Worm (Caenorhabditis elegans) whole organism, late embryonic: ENCODE measurements around the gene egl-27.

Source experiments
- C08G9.2 ChIP-seq: sonication (generic microtip); optimal IDR thresholded peaks from 2 replicates; lab custom pipeline; 2016; ENCODE audit warnings: mild to moderate bottlenecking, missing genetic modification characterization, moderate library complexity, missing compliant biosample characterization
- K02D7.2 ChIP-seq: sonication (generic microtip); optimal IDR thresholded peaks from 2 replicates; lab custom pipeline; 2017; ENCODE audit warnings: mild to moderate bottlenecking, missing genetic modification characterization, missing compliant biosample characterization
- ama-1 ChIP-seq: fragments of 150-350 bp; optimal IDR thresholded peaks from 2 replicates; lab custom pipeline; 2014
- ceh-9 ChIP-seq: sonication (generic microtip); optimal IDR thresholded peaks from 2 replicates; lab custom pipeline; 2016; ENCODE audit warnings: mild to moderate bottlenecking, missing genetic modification characterization, inconsistent platforms, missing compliant biosample characterization
- dve-1 ChIP-seq: sonication (generic microtip); optimal IDR thresholded peaks from 2 replicates; lab custom pipeline; 2017; ENCODE audit warnings: antibody characterized with exemption, mild to moderate bottlenecking, missing genetic modification characterization, missing compliant biosample characterization
- elt-4 ChIP-seq: sonication (generic microtip); optimal IDR thresholded peaks from 2 replicates; lab custom pipeline; 2016; ENCODE audit warnings: missing genetic modification characterization, missing compliant biosample characterization
- nhr-11 ChIP-seq: fragments of 150-350 bp; optimal IDR thresholded peaks from 2 replicates; lab custom pipeline; 2014; ENCODE audit warnings: missing biosample characterization, missing genetic modification characterization
- nhr-232 ChIP-seq: sonication (generic microtip); optimal IDR thresholded peaks from 2 replicates; lab custom pipeline; 2016; ENCODE audit warnings: missing genetic modification characterization, missing compliant biosample characterization
- pqm-1 ChIP-seq: sonication (generic microtip); optimal IDR thresholded peaks from 2 replicates; lab custom pipeline; 2016; ENCODE audit warnings: missing genetic modification characterization, missing compliant biosample characterization
- sox-4 ChIP-seq: sonication (generic microtip); optimal IDR thresholded peaks from 2 replicates; lab custom pipeline; 2017; ENCODE audit warnings: mild to moderate bottlenecking, missing genetic modification characterization, inconsistent platforms, missing compliant biosample characterization
- tbx-2 ChIP-seq: sonication (generic microtip); optimal IDR thresholded peaks from 2 replicates; lab custom pipeline; 2016; ENCODE audit warnings: missing genetic modification characterization, missing compliant biosample characterization
- unc-55 ChIP-seq: sonication (generic microtip); optimal IDR thresholded peaks from 2 replicates; lab custom pipeline; 2017; ENCODE audit warnings: missing biosample characterization, missing genetic modification reagents, missing genetic modification characterization
- unc-86 ChIP-seq: sonication (generic microtip); optimal IDR thresholded peaks from 2 replicates; lab custom pipeline; 2016; ENCODE audit warnings: missing genetic modification characterization, missing compliant biosample characterization

- TF ChIP-seq ama-1 (lab: Kevin White, UChicago) (no peak), dve-1 (no peak), nhr-11 (tag; lab: Kevin White, UChicago) (no peak), K02D7.2 (no peak), pqm-1 (tag; lab: Kevin White, UChicago) (no peak), unc-55 (no peak), sox-4 (tag; lab: Kevin White, UChicago) (no peak), tbx-2 (tag; lab: Kevin White, UChicago) (no peak), C08G9.2 (no peak), unc-86 (tag; lab: Kevin White, UChicago) (no peak), elt-4 (no peak), nhr-232 (tag; lab: Kevin White, UChicago) (no peak), ceh-9 (no peak)
These were observed 5.9 kb downstream of the egl-27 start for ce11 chrII:6840663-6841062.
